Worm (Caenorhabditis elegans): Measurements from ENCODE around the gene elf-1.

Gene elf-1

ce11 chrIII:728074-728473, 39.1 kb downstream of the elf-1 start:
- TF ChIP-seq elt-1 (tag; optimal IDR thresholded peaks at IDR 0.05; ENCODE audit: borderline replicate concordance, insufficient read depth) (no peak), mab-5 (tag; optimal IDR thresholded peaks at IDR 0.05) (no peak), sptf-1 (tag; optimal IDR thresholded peaks at IDR 0.05) (no peak), M03D4.4 (tag; optimal IDR thresholded peaks at IDR 0.05) (no peak), ztf-11 (tag; optimal IDR thresholded peaks at IDR 0.05) (no peak), unc-62 (GFP tag; optimal IDR thresholded peaks at IDR 0.05) (no peak), bed-3 (GFP tag; optimal IDR thresholded peaks at IDR 0.05) (no peak), tbx-8 (GFP tag; optimal IDR thresholded peaks at IDR 0.05) (no peak), ces-1 (GFP tag; optimal IDR thresholded peaks at IDR 0.05) (no peak), lin-32 (GFP tag; optimal IDR thresholded peaks at IDR 0.05) (no peak), nhr-2 (tag; optimal IDR thresholded peaks at IDR 0.05) (no peak), elt-3 (tag; optimal IDR thresholded peaks at IDR 0.05) (no peak), lin-13 (tag; optimal IDR thresholded peaks at IDR 0.05) (no peak), nhr-237 (tag; optimal IDR thresholded peaks at IDR 0.05) (no peak), lsy-2 (tag; optimal IDR thresholded peaks at IDR 0.05) (no peak), blmp-1 (tag; optimal IDR thresholded peaks at IDR 0.05) (no peak), nhr-12 (tag; optimal IDR thresholded peaks at IDR 0.05) (no peak), ceh-43 (GFP tag; optimal IDR thresholded peaks at IDR 0.05) (no peak), nhr-28 (tag; optimal IDR thresholded peaks at IDR 0.05) (no peak)

DNA sequence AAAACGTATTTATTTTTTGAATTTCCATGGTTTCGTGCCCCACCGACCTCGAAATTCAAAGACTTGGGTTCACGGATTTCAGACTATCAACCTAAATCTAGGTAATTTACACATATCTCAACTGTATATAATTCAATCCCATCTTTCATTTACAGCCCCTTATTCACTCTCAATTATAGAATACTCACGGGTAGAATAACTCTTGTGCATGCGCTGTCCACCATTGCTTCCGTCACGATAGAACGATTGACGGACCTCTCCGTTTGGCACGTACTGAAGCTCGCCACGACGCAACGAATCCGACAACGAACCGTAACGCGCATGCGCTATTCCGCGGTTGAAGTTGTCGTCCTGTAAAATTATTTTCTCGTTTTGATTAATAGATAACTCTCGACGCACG, 39.7 kb downstream of the elf-1 start:
- TF ChIP-seq elt-3 (tag; optimal IDR thresholded peaks at IDR 0.05) (no peak), lin-32 (GFP tag; optimal IDR thresholded peaks at IDR 0.05) (no peak), bed-3 (GFP tag; optimal IDR thresholded peaks at IDR 0.05) (no peak), ceh-43 (GFP tag; optimal IDR thresholded peaks at IDR 0.05) (no peak), zip-8 (tag; optimal IDR thresholded peaks at IDR 0.05) (no peak), ceh-83 (GFP tag; optimal IDR thresholded peaks at IDR 0.05) (no peak), lsy-2 (tag; optimal IDR thresholded peaks at IDR 0.05) (no peak), ztf-11 (tag; optimal IDR thresholded peaks at IDR 0.05) (no peak), mep-1 (tag; optimal IDR thresholded peaks at IDR 0.05) (no peak), flh-1 (GFP tag; optimal IDR thresholded peaks at IDR 0.05) (no peak), sem-2 (GFP tag; optimal IDR thresholded peaks at IDR 0.05) (no peak), ces-1 (GFP tag; optimal IDR thresholded peaks at IDR 0.05) (no peak)

DNA sequence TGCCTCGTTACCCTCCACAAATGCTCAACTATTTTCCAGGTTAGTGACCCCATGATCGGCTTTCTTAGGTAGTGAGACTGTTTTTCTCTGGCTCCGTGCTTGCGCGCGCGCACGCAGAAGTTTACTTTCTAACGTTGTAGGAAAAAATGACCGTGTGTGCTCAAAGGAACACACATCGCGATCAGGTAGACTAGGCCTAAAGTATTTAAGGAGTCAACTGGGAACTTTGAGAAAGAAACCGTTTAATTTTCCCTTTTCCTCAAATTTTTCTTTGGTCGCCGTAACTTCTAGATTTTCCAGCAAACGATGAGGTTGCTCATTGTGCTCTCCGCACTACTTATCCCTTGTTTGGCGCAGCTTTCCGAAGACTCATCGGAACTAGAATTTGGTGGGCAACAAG, 51.4 kb downstream of the elf-1 start, which contains the start of gene idpp-1:
TSS of gene idpp-1 (plus strand) at position 301 of the 400 bp plus-strand sequence.
- no peak for TF ChIP-seq lsy-2 (tag; optimal IDR thresholded peaks at IDR 0.05)
- no peak for TF ChIP-seq hlh-1 (tag; optimal IDR thresholded peaks at IDR 0.05)
- TF ChIP-seq cnd-1 (tag; optimal IDR thresholded peaks at IDR 0.05): no peak
- TF ChIP-seq M03D4.4 (tag; optimal IDR thresholded peaks at IDR 0.05): no peak
- no peak for TF ChIP-seq sem-2 (GFP tag; optimal IDR thresholded peaks at IDR 0.05)
- no peak for TF ChIP-seq nhr-76 (tag; optimal IDR thresholded peaks at IDR 0.05)
- TF ChIP-seq mab-5 (tag; optimal IDR thresholded peaks at IDR 0.05): no peak
- TF ChIP-seq blmp-1 (tag; optimal IDR thresholded peaks at IDR 0.05): no peak
- TF ChIP-seq lin-32 (GFP tag; optimal IDR thresholded peaks at IDR 0.05): no peak
- no peak for TF ChIP-seq sptf-1 (tag; optimal IDR thresholded peaks at IDR 0.05)
- no peak for TF ChIP-seq nhr-28 (tag; optimal IDR thresholded peaks at IDR 0.05)
- TF ChIP-seq snpc-4 (tag; optimal IDR thresholded peaks at IDR 0.05): no peak
- no peak for TF ChIP-seq lin-13 (tag; optimal IDR thresholded peaks at IDR 0.05)
- no peak for TF ChIP-seq nhr-2 (tag; optimal IDR thresholded peaks at IDR 0.05)
- TF ChIP-seq ztf-11 (tag; optimal IDR thresholded peaks at IDR 0.05): no peak
- no peak for TF ChIP-seq unc-62 (GFP tag; optimal IDR thresholded peaks at IDR 0.05)
- TF ChIP-seq unc-39 (tag; optimal IDR thresholded peaks at IDR 0.05): no peak
- no peak for TF ChIP-seq nhr-12 (tag; optimal IDR thresholded peaks at IDR 0.05)
- no peak for TF ChIP-seq drap-1 (GFP tag; optimal IDR thresholded peaks at IDR 0.05)

DNA sequence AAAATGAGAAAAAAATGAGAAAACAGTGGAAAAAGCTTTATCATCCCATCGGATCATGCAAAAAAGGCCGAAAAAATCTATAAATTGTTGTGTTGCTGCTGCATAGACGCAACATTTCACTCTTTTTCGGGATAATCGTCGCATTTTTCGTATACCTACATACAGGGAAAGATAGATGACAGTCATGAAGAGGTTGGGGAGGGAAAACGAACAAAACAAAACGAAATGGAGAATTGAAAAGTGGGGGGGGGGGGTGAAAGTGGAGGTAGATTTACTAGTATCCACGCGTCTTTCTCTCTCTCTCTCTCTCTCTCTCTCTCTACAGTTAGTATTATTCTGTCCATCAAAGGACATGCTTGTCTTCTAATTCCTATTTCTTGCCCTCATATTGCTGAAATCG, 55.5 kb downstream of the elf-1 start:
- TF ChIP-seq blmp-1 (tag; optimal IDR thresholded peaks at IDR 0.05) (peak; percentile 41), nhr-2 (tag; optimal IDR thresholded peaks at IDR 0.05) (no peak), ceh-39 (tag; optimal IDR thresholded peaks at IDR 0.05) (no peak), elt-3 (tag; optimal IDR thresholded peaks at IDR 0.05) (no peak)

DNA sequence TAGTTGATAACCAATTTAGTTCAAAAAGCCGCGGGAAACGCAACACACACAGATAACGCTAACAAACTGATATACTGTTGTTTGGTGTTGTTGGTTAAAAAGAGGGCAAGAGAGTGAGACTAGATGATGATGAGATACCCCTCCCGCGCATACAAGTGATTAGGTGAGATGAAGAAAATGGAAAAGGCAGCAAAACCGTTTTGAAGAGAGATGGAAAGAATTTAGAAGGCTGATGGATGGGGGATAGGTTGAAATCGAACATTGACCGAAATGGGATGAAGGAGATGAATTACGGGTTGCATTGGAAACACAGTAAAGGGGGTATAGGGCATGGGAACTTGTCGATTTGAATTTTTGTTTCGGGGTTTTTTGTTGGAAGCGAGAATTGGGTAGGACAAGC, 59.8 kb downstream of the elf-1 start:
- TF ChIP-seq zip-8 (tag; optimal IDR thresholded peaks at IDR 0.05) (no peak), nhr-76 (tag; optimal IDR thresholded peaks at IDR 0.05) (no peak), mab-5 (tag; optimal IDR thresholded peaks at IDR 0.05) (no peak), tbx-8 (GFP tag; optimal IDR thresholded peaks at IDR 0.05) (no peak), lin-32 (GFP tag; optimal IDR thresholded peaks at IDR 0.05) (no peak), ham-2 (GFP tag; optimal IDR thresholded peaks at IDR 0.05) (no peak), snpc-4 (tag; optimal IDR thresholded peaks at IDR 0.05) (no peak)

Data from whole organism, mixed stage, embryonic.